Fruit fly (Drosophila melanogaster) whole organism, adult: ENCODE results near the gene Der-2.

Source experiments
- CG11617 ChIP-seq: fragments of 200-800 bp; sonication (Bioruptor generic); optimal IDR thresholded peaks from 2 replicates; lab custom pipeline; 2017; ENCODE audit warnings: mild to moderate bottlenecking, missing biosample characterization, missing genetic modification reagents, missing genetic modification characterization
- CG12768 ChIP-seq: fragments of 200-800 bp; sonication (Bioruptor generic); optimal IDR thresholded peaks from 2 replicates; lab custom pipeline; 2017; ENCODE audit warnings: missing biosample characterization, missing genetic modification characterization, mild to moderate bottlenecking, moderate library complexity, missing genetic modification reagents
- CG14711 ChIP-seq: fragments of 200-800 bp; sonication (Bioruptor generic); optimal IDR thresholded peaks from 2 replicates; lab custom pipeline; 2018; ENCODE audit warnings: missing biosample characterization, mild to moderate bottlenecking, missing genetic modification characterization, moderate library complexity
- CG1620 ChIP-seq: fragments of 200-800 bp; sonication (Bioruptor generic); optimal IDR thresholded peaks from 2 replicates; lab custom pipeline; 2016; ENCODE audit warnings: missing biosample characterization, missing genetic modification characterization
- CG33017 ChIP-seq: fragments of 200-800 bp; sonication (Bioruptor generic); optimal IDR thresholded peaks from 2 replicates; lab custom pipeline; 2018; ENCODE audit warnings: missing biosample characterization, mild to moderate bottlenecking, missing genetic modification characterization, moderate library complexity
- CG5204 ChIP-seq: fragments of 200-800 bp; sonication (Bioruptor generic); optimal IDR thresholded peaks from 2 replicates; lab custom pipeline; 2016; ENCODE audit warnings: missing biosample characterization, missing genetic modification characterization
- CG7045 ChIP-seq: fragments of 200-800 bp; sonication (Bioruptor generic); optimal IDR thresholded peaks from 2 replicates; lab custom pipeline; 2017; ENCODE audit warnings: missing biosample characterization, mild to moderate bottlenecking, missing genetic modification characterization
- CG7101 ChIP-seq: fragments of 200-800 bp; sonication (Bioruptor generic); optimal IDR thresholded peaks from 2 replicates; lab custom pipeline; 2018; ENCODE audit warnings: missing biosample characterization, mild to moderate bottlenecking, missing genetic modification characterization, moderate library complexity
- Clk ChIP-seq: fragments of 200-800 bp; sonication (Bioruptor generic); optimal IDR thresholded peaks from 2 replicates; lab custom pipeline; 2017; ENCODE audit warnings: missing biosample characterization, missing genetic modification characterization
- Crg-1 ChIP-seq: fragments of 200-800 bp; sonication (Bioruptor generic); optimal IDR thresholded peaks from 2 replicates; lab custom pipeline; 2016; ENCODE audit warnings: missing biosample characterization, missing genetic modification characterization
- Hr96 ChIP-seq: fragments of 200-800 bp; sonication (Bioruptor generic); optimal IDR thresholded peaks from 2 replicates; lab custom pipeline; 2016; ENCODE audit warnings: missing biosample characterization, missing genetic modification characterization
- Mnt ChIP-seq: fragments of 200-800 bp; sonication (Bioruptor generic); optimal IDR thresholded peaks from 2 replicates; lab custom pipeline; 2016; ENCODE audit warnings: missing biosample characterization, mild to moderate bottlenecking, missing genetic modification characterization
- bab1 ChIP-seq: fragments of 200-800 bp; sonication (Bioruptor generic); optimal IDR thresholded peaks from 3 replicates; lab custom pipeline; 2019; ENCODE audit warnings: missing biosample characterization, mild to moderate bottlenecking, missing genetic modification characterization, moderate library complexity
- cic ChIP-seq: fragments of 200-800 bp; sonication (Bioruptor generic); optimal IDR thresholded peaks from 2 replicates; lab custom pipeline; 2017; ENCODE audit warnings: missing biosample characterization, mild to moderate bottlenecking, missing genetic modification characterization, moderate library complexity
- cnc ChIP-seq, 2 experiments: fragments of >200 bp; optimal IDR thresholded peaks; 2 replicates each; lab custom pipeline; 2017
- kay ChIP-seq: fragments of 200-800 bp; sonication (Bioruptor generic); peaks from one replicate; lab custom pipeline; 2016; ENCODE audit warnings: missing biosample characterization, missing genetic modification characterization, borderline replicate concordance
- ovo ChIP-seq: fragments of 200-800 bp; sonication (Bioruptor generic); optimal IDR thresholded peaks from 2 replicates; lab custom pipeline; 2016; ENCODE audit warnings: missing biosample characterization, missing genetic modification characterization
- pad ChIP-seq: fragments of 200-800 bp; sonication (Bioruptor generic); optimal IDR thresholded peaks from 3 replicates; lab custom pipeline; 2017; ENCODE audit warnings: missing biosample characterization, missing genetic modification characterization, mild to moderate bottlenecking, moderate library complexity, missing genetic modification reagents
- tj ChIP-seq: fragments of 200-800 bp; sonication (Bioruptor generic); optimal IDR thresholded peaks from 3 replicates; lab custom pipeline; 2017; ENCODE audit warnings: missing biosample characterization, mild to moderate bottlenecking, missing genetic modification characterization, moderate library complexity
- toe ChIP-seq: fragments of 200-800 bp; sonication (Bioruptor generic); optimal IDR thresholded peaks from 2 replicates; lab custom pipeline; 2016; ENCODE audit warnings: missing biosample characterization, missing genetic modification characterization

Gene Der-2

DNA sequence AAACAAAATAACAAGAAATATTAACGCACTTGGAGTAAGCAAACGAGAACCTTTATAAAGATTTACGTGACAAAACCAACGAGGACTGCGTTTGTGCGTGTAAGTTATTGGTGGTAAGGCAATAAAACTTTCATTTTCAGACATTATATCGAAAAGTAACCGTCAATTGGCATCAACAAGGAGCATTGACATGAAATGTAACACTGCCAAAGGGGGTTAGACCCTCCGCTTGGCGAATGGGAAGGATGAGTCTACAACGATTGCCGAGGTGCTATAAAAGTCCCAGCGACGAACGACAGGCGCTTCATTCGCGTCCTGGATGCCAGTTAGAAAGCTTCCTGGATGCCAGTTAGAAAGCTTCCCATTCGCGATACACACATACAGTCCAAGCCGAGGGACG lies 11.7 kb downstream of the Der-2 start, which contains the start of gene Gyc89Da:
Gene Gyc89Da (plus strand): TSS at position 301 of the 400 bp plus-strand sequence.
- no peak for TF ChIP-seq pad (GFP tag; lab: Kevin White, UChicago)
- no peak for TF ChIP-seq CG7101
- TF ChIP-seq CG14711: no peak
- no peak for TF ChIP-seq Hr96
- TF ChIP-seq Crg-1 (GFP tag; lab: Kevin White, UChicago): no peak

- TF ChIP-seq bab1 (GFP tag; lab: Kevin White, UChicago) (peak; percentile 48), kay (no peak), tj (GFP tag; lab: Kevin White, UChicago) (peak; percentile 5), Mnt (GFP tag; lab: Kevin White, UChicago) (no peak), CG14711 (peak; percentile 49), Crg-1 (GFP tag; lab: Kevin White, UChicago) (no peak), Hr96 (peak; percentile 31), CG33017 (tag; lab: Kevin White, UChicago) (no peak), pad (GFP tag; lab: Kevin White, UChicago) (peak; percentile 11), CG5204 (peak; percentile 53), toe (peak; percentile 68), CG7101 (peak; percentile 34), ovo (GFP tag; lab: Kevin White, UChicago) (peak; percentile 23), CG7045 (GFP tag; lab: Kevin White, UChicago) (peak; percentile 31), cnc (optimal IDR thresholded peaks at IDR 0.05; lab: Kevin White, UChicago) (no peak), CG11617 (peak; percentile 63), CG1620 (GFP tag; lab: Kevin White, UChicago) (peak; percentile 40), cic (GFP tag; lab: Kevin White, UChicago) (no peak), CG12768 (peak; percentile 35), Clk (GFP tag; lab: Kevin White, UChicago) (no peak)
Measured at dm6 chr3R:16469501-16470263, 14.3 kb downstream of the Der-2 start, which contains the start of the genes CG42232 and CSN5. TSS of gene CG42232 (minus strand) at chr3R:16469663. TSS of gene CSN5 (plus strand) at chr3R:16470099.

- TF ChIP-seq tj (GFP tag; lab: Kevin White, UChicago) (no peak), CG11617 (no peak), pad (GFP tag; lab: Kevin White, UChicago) (no peak), CG33017 (tag; lab: Kevin White, UChicago) (no peak), CG5204 (no peak), CG14711 (no peak)
Measured at dm6 chr3R:16468556-16468955, 15.5 kb downstream of the Der-2 start.

dm6 chr3R:16456607-16457006 lies 27.4 kb downstream of the Der-2 start:
- TF ChIP-seq CG33017 (tag; lab: Kevin White, UChicago) (no peak), CG5204 (no peak), CG1620 (GFP tag; lab: Kevin White, UChicago) (no peak), CG7045 (GFP tag; lab: Kevin White, UChicago) (no peak), cic (GFP tag; lab: Kevin White, UChicago) (no peak), CG11617 (no peak), CG12768 (no peak), Crg-1 (GFP tag; lab: Kevin White, UChicago) (no peak), CG7101 (no peak), ovo (GFP tag; lab: Kevin White, UChicago) (no peak), tj (GFP tag; lab: Kevin White, UChicago) (no peak), Mnt (GFP tag; lab: Kevin White, UChicago) (no peak)

DNA sequence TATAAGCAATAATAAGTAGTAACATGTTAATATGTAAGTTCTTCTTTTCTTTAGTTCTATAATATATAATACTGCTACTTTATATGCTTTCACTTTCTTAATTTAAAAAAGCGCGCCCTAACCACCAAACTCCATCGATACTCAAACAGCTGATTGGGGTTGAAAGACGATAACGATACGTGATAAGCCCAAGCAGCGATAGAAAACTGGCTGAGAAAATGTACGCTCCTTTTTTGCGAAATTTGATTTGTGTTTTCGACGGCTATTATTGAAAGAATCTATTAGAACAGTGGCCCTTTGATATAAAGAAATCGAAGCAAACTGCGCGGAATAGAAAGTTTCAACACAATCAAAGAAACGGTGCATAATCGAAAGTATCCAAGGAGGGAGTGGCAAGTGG lies 28.1 kb downstream of the Der-2 start, which contains the start of gene CG14883:
Gene CG14883 (plus strand): TSS at position 178 of the 400 bp plus-strand sequence.
- TF ChIP-seq CG7045 (GFP tag; lab: Kevin White, UChicago): no peak
- peak; percentile 42 for TF ChIP-seq kay
- no peak for TF ChIP-seq cnc (optimal IDR thresholded peaks at IDR 0.05; lab: Kevin White, UChicago)
- TF ChIP-seq pad (GFP tag; lab: Kevin White, UChicago): no peak
- TF ChIP-seq CG5204: no peak
- no peak for TF ChIP-seq CG11617
- no peak for TF ChIP-seq CG12768

dm6 chr3R:16454192-16454591 lies 29.8 kb downstream of the Der-2 start, which contains the start of gene CG10405:
TSS of gene CG10405 (plus strand) at chr3R:16454492.
- TF ChIP-seq Clk (GFP tag; lab: Kevin White, UChicago): no peak
- TF ChIP-seq pad (GFP tag; lab: Kevin White, UChicago): no peak
- no peak for TF ChIP-seq Mnt (GFP tag; lab: Kevin White, UChicago)
- TF ChIP-seq toe: no peak
- no peak for TF ChIP-seq CG1620 (GFP tag; lab: Kevin White, UChicago)
- no peak for TF ChIP-seq CG7045 (GFP tag; lab: Kevin White, UChicago)
- TF ChIP-seq CG33017 (tag; lab: Kevin White, UChicago): no peak
- TF ChIP-seq CG12768: no peak
- TF ChIP-seq Hr96: no peak
- TF ChIP-seq cic (GFP tag; lab: Kevin White, UChicago): no peak
- no peak for TF ChIP-seq CG14711
- TF ChIP-seq ovo (GFP tag; lab: Kevin White, UChicago): no peak
- no peak for TF ChIP-seq kay
- no peak for TF ChIP-seq tj (GFP tag; lab: Kevin White, UChicago)
- TF ChIP-seq Crg-1 (GFP tag; lab: Kevin White, UChicago): no peak
- TF ChIP-seq CG11617: no peak
- TF ChIP-seq CG7101: no peak
- no peak for TF ChIP-seq cnc (optimal IDR thresholded peaks at IDR 0.05; lab: Kevin White, UChicago)
